Worm (Caenorhabditis elegans) whole organism, L4 larva: ENCODE results near the gene flcn-1.

ENCODE experiments used
- D1046.2 ChIP-seq: fragments of 200-800 bp; sonication (Bioruptor generic); IDR thresholded peaks from 2 replicates; pipeline ENCODE4 v1.3.6; 2022; ENCODE audit warnings: missing genetic modification characterization, missing compliant biosample characterization
- T20F7.1 ChIP-seq: fragments of 200-800 bp; sonication (Bioruptor generic); optimal IDR thresholded peaks from 2 replicates; lab custom pipeline; 2018; ENCODE audit warnings: mild to moderate bottlenecking, missing genetic modification characterization, missing compliant biosample characterization
- T26A8.4 ChIP-seq: fragments of 200-800 bp; sonication (Bioruptor generic); IDR thresholded peaks from 2 replicates; pipeline ENCODE4 v1.3.6; 2022; ENCODE audit warnings: missing genetic modification characterization, missing compliant biosample characterization
- Y75B8A.6 ChIP-seq: fragments of 200-800 bp; sonication (Bioruptor generic); IDR thresholded peaks from 2 replicates; pipeline ENCODE4 v1.3.6; 2022; ENCODE audit warnings: missing genetic modification reagents, missing genetic modification characterization, missing compliant biosample characterization
- ZK546.5 ChIP-seq, 2 experiments: sonication (generic microtip); optimal IDR thresholded peaks; 2 replicates each; lab custom pipeline; 2017; ENCODE audit warnings: missing biosample characterization in 2 of 2, missing genetic modification characterization in 2 of 2
- aha-1 ChIP-seq: fragments of 150-350 bp; peaks from one replicate; lab custom pipeline; 2014; ENCODE audit warnings: missing biosample characterization, missing genetic modification characterization
- ama-1 ChIP-seq: fragments of 150-350 bp; optimal IDR thresholded peaks from 2 replicates; lab custom pipeline; 2014; ENCODE audit warnings: inconsistent platforms, mixed read lengths
- arid-1 ChIP-seq: fragments of 200-800 bp; sonication (Bioruptor generic); conservative IDR thresholded peaks from 2 replicates; pipeline ENCODE4 v1.3.6; 2022; ENCODE audit warnings: missing genetic modification reagents, missing genetic modification characterization, missing compliant biosample characterization
- ceh-20 ChIP-seq: fragments of 200-800 bp; sonication (Bioruptor generic); IDR thresholded peaks from 2 replicates; pipeline ENCODE4 v1.3.6; 2022; ENCODE audit warnings: missing genetic modification reagents, missing genetic modification characterization, missing compliant biosample characterization
- ces-1 ChIP-seq: fragments of 150-350 bp; sonication (generic microtip); optimal IDR thresholded peaks from 4 replicates; lab custom pipeline; 2014; ENCODE audit warnings: missing biosample characterization, missing genetic modification reagents, missing genetic modification characterization
- cey-2 ChIP-seq: sonication (generic microtip); optimal IDR thresholded peaks from 3 replicates; lab custom pipeline; 2017; ENCODE audit warnings: missing genetic modification characterization, mild to moderate bottlenecking, missing compliant biosample characterization, antibody characterized with exemption, borderline replicate concordance; ENCODE audit not compliant: insufficient read depth
- ctbp-1 ChIP-seq: fragments of 200-800 bp; sonication (Bioruptor generic); IDR thresholded peaks from 2 replicates; pipeline ENCODE4 v1.3.6; 2022; ENCODE audit warnings: missing genetic modification reagents, missing genetic modification characterization, missing compliant biosample characterization
- daf-16 ChIP-seq, 3 experiments: sonication (generic microtip); optimal IDR thresholded peaks; 2 replicates each; lab custom pipeline; 2016 to 2017; ENCODE audit warnings: missing genetic modification characterization in 3 of 3, missing genetic modification reagents in 3 of 3, mild to moderate bottlenecking in 2 of 3, missing compliant biosample characterization in 2 of 3, missing biosample characterization in 1 of 3, moderate library complexity in 1 of 3
- daf-19 ChIP-seq: fragments of 200-800 bp; sonication (Bioruptor generic); conservative IDR thresholded peaks from 2 replicates; pipeline ENCODE4 v1.3.6; 2022; ENCODE audit warnings: missing genetic modification characterization, missing compliant biosample characterization
- dmd-8 ChIP-seq: fragments of 200-800 bp; sonication (Bioruptor generic); IDR thresholded peaks from 2 replicates; pipeline ENCODE4 v1.3.6; 2022; ENCODE audit warnings: missing genetic modification characterization, missing compliant biosample characterization
- dmd-9 ChIP-seq: fragments of 200-800 bp; sonication (Bioruptor generic); IDR thresholded peaks from 2 replicates; pipeline ENCODE4 v1.3.6; 2022; ENCODE audit warnings: missing genetic modification reagents, missing genetic modification characterization, missing compliant biosample characterization
- duxl-1 ChIP-seq: sonication (generic microtip); optimal IDR thresholded peaks from 2 replicates; lab custom pipeline; 2016; ENCODE audit warnings: mild to moderate bottlenecking, missing genetic modification characterization, moderate library complexity, missing compliant biosample characterization; ENCODE audit not compliant: poor library complexity
- hif-1 ChIP-seq, 2 experiments: sonication (generic microtip); optimal IDR thresholded peaks; 2 replicates each; lab custom pipeline; 2016 to 2017; ENCODE audit warnings: missing compliant biosample characterization in 2 of 2, missing genetic modification characterization in 2 of 2, missing genetic modification reagents in 2 of 2, missing genotype in 2 of 2, mild to moderate bottlenecking in 1 of 2
- hmg-1.1 ChIP-seq: fragments of 200-800 bp; sonication (Bioruptor generic); IDR thresholded peaks from 2 replicates; pipeline ENCODE4 v1.3.6; 2022; ENCODE audit warnings: missing genetic modification reagents, missing genetic modification characterization, missing compliant biosample characterization
- lin-1 ChIP-seq: fragments of 200-800 bp; sonication (Bioruptor generic); IDR thresholded peaks from 2 replicates; pipeline ENCODE4 v1.3.6; 2022; ENCODE audit warnings: missing genetic modification reagents, missing genetic modification characterization, missing compliant biosample characterization
- lin-15B ChIP-seq: fragments of 150-350 bp; sonication (generic microtip); optimal IDR thresholded peaks from 3 replicates; lab custom pipeline; 2014; ENCODE audit warnings: missing biosample characterization, missing genetic modification characterization
- lin-38 ChIP-seq: fragments of 200-800 bp; sonication (Bioruptor generic); IDR thresholded peaks from 2 replicates; pipeline ENCODE4 v1.3.6; 2022; ENCODE audit warnings: missing genetic modification reagents, missing genetic modification characterization, missing compliant biosample characterization
- lin-39 ChIP-seq: fragments of 150-350 bp; optimal IDR thresholded peaks from 2 replicates; lab custom pipeline; 2014; ENCODE audit warnings: missing biosample characterization, missing genetic modification reagents, missing genetic modification characterization
- madf-5 ChIP-seq, 2 experiments: fragments of 200-800 bp; sonication (Bioruptor generic); IDR thresholded peaks; 2 replicates each; pipeline ENCODE4 v1.3.6; 2022; ENCODE audit warnings: missing compliant biosample characterization in 2 of 2, missing genetic modification characterization in 2 of 2
- mep-1 ChIP-seq: fragments of 150-350 bp; sonication (generic microtip); optimal IDR thresholded peaks from 3 replicates; lab custom pipeline; 2014; ENCODE audit warnings: missing biosample characterization, missing genetic modification characterization
- mes-2 ChIP-seq: sonication (generic microtip); optimal IDR thresholded peaks from 2 replicates; lab custom pipeline; 2016; ENCODE audit warnings: missing genotype, mild to moderate bottlenecking, missing genetic modification characterization, missing compliant biosample characterization; ENCODE audit not compliant: poor library complexity, severe bottlenecking
- mxl-2 ChIP-seq: fragments of 200-800 bp; sonication (Bioruptor generic); conservative IDR thresholded peaks from 2 replicates; pipeline ENCODE4 v1.3.6; 2022; ENCODE audit warnings: missing genetic modification reagents, missing genetic modification characterization, missing compliant biosample characterization
- nhr-10 ChIP-seq: fragments of 150-350 bp; optimal IDR thresholded peaks from 2 replicates; lab custom pipeline; 2014; ENCODE audit warnings: missing biosample characterization, missing genetic modification characterization
- nhr-25 ChIP-seq: sonication (generic microtip); optimal IDR thresholded peaks from 2 replicates; lab custom pipeline; 2017; ENCODE audit warnings: missing genetic modification characterization, mild to moderate bottlenecking, missing compliant biosample characterization, antibody characterized with exemption, moderate library complexity, borderline replicate concordance; ENCODE audit not compliant: insufficient read depth
- nhr-48 ChIP-seq: sonication (generic microtip); optimal IDR thresholded peaks from 2 replicates; lab custom pipeline; 2016; ENCODE audit warnings: mild to moderate bottlenecking, missing genetic modification characterization, missing compliant biosample characterization
- nhr-6 ChIP-seq: fragments of 150-350 bp; optimal IDR thresholded peaks from 2 replicates; lab custom pipeline; 2014; ENCODE audit warnings: missing biosample characterization, missing genetic modification characterization
- nhr-76 ChIP-seq: fragments of 150-350 bp; optimal IDR thresholded peaks from 2 replicates; lab custom pipeline; 2014; ENCODE audit warnings: missing biosample characterization, missing genetic modification characterization
- pha-4 ChIP-seq, 2 experiments: fragments of 150-350 bp in 1 of 2; fragments of 200-800 bp in 1 of 2; sonication (Bioruptor generic) in 1 of 2; IDR thresholded peaks in 1 of 2; optimal IDR thresholded peaks in 1 of 2; 2 replicates each; pipeline versions ENCODE4 v1.3.6 to Lab custom; 2014 to 2022; ENCODE audit warnings: missing genetic modification characterization in 2 of 2, missing genetic modification reagents in 2 of 2, missing biosample characterization in 1 of 2, missing compliant biosample characterization in 1 of 2
- pqm-1 ChIP-seq: sonication (generic microtip); optimal IDR thresholded peaks from 2 replicates; lab custom pipeline; 2017; ENCODE audit warnings: missing biosample characterization, missing genetic modification characterization
- saeg-2 ChIP-seq: fragments of 200-800 bp; sonication (Bioruptor generic); IDR thresholded peaks from 2 replicates; pipeline ENCODE4 v1.3.6; 2022; ENCODE audit warnings: missing genetic modification reagents, missing genetic modification characterization, missing compliant biosample characterization
- snpc-4 ChIP-seq: fragments of 150-350 bp; optimal IDR thresholded peaks from 2 replicates; lab custom pipeline; 2014; ENCODE audit warnings: missing biosample characterization, missing genetic modification characterization
- unc-130 ChIP-seq: sonication (generic microtip); optimal IDR thresholded peaks from 2 replicates; lab custom pipeline; 2016; ENCODE audit warnings: missing genetic modification reagents, missing genetic modification characterization, missing compliant biosample characterization
- unc-62 ChIP-seq, 3 experiments: fragments of 150-350 bp in 1 of 3; sonication (generic microtip); optimal IDR thresholded peaks in 2 of 3; peaks in 1 of 3; 1 replicate in 1 of 3; 2 replicates in 2 of 3; lab custom pipeline; 2014 to 2017; ENCODE audit warnings: missing biosample characterization in 3 of 3, missing genetic modification characterization in 3 of 3, missing genetic modification reagents in 3 of 3, missing genotype in 1 of 3
- zag-1 ChIP-seq: fragments of 150-350 bp; optimal IDR thresholded peaks from 2 replicates; lab custom pipeline; 2014; ENCODE audit warnings: missing biosample characterization, missing genetic modification characterization
- zfp-3 ChIP-seq: fragments of 200-800 bp; sonication (Bioruptor generic); conservative IDR thresholded peaks from 2 replicates; pipeline ENCODE4 v1.3.6; 2022; ENCODE audit warnings: missing genetic modification reagents, missing genetic modification characterization, missing compliant biosample characterization

Gene flcn-1

DNA sequence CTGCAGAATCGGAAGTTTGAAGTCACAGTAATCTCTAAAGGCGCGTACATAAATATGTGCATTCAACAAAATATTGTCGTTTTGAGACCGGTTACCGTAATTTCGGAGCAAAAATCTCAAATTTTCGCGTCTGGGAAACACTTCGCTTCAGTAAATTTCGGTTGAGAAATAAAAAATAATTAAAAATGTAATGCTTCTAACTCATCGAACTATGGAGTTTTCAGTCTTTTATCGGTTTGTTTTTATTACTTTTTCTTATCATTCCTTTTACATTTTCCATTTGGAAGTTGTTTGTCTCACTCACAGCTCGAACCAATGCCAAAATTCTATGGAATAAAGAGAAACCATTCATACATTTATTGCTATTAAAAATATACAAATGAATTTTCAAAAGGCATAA is 40.4 kb upstream of the flcn-1 start (continued):
- TF ChIP-seq ama-1 (peak; percentile 12), mes-2 (tag; lab: Kevin White, UChicago) (peak; percentile 42), lin-39 (tag; lab: Kevin White, UChicago) (no peak), ceh-20 (GFP tag; lab: Robert Waterston, UW) (0 out of 2 replicates have a peak, but pooled peaks have one; percentile 28), zfp-3 (peak; percentile 93), unc-62 (GFP tag; optimal IDR thresholded peaks at IDR 0.05 in 1 of 2; lab: Kevin White, UChicago) (no peak), unc-62 (tag; optimal IDR thresholded peaks at IDR 0.05; lab: Kevin White, UChicago) (no peak)

DNA sequence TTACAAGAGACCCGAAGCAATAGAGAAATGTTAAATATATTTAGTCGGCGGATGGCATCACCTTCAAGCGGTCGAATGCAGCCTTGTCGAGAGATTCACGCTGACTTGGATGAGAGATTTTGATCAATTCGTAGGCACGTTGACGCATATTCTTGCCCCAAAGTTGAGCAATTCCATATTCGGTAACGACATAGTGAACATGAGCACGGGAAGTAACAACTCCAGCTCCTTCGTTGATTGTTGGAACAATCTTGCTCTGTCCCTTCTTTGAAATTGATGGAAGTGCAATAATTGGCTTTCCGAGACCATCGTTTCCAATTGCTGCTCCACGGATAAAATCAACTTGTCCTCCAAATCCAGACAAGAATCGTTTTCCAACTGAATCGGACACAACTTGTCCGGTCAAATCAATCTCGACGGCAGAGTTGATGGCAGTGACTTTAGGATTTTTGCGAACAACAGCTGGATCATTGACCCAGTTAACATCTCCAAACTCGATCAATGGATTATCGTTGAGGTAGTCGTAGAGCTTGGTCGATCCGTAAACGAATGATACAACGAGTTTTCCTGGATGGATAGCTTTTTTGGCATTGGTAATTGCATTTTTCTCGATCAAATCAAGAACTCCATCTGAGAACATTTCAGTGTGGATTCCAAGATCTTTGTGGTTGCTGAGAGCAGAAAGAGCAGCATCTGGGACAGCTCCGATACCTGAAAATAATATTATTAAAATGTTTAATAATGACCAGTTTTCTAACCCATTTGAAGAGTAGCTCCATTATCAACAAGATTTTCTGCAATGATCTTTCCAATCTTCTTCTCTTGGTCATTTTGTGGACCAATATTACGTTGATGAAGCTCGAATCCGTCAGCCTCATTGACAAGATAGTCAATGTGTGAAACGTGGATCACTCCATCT is 39.6 kb upstream of the flcn-1 start:
- no peak for TF ChIP-seq ZK546.5 (tag; optimal IDR thresholded peaks at IDR 0.05; lab: Kevin White, UChicago)
- TF ChIP-seq ama-1 = peak; percentile 76
- TF ChIP-seq hmg-1.1 = 0 out of 2 replicates have a peak, but pooled peaks have one; percentile 12
- no peak for TF ChIP-seq T26A8.4 (GFP tag; lab: Robert Waterston, UW)
- peak; percentile 46 for TF ChIP-seq mes-2 (tag; lab: Kevin White, UChicago)
- no peak for TF ChIP-seq mxl-2 (GFP tag; lab: Robert Waterston, UW)
- no peak for TF ChIP-seq daf-16 (GFP tag; optimal IDR thresholded peaks at IDR 0.05; lab: Kevin White, UChicago)
- TF ChIP-seq daf-16 (tag; optimal IDR thresholded peaks at IDR 0.05; lab: Kevin White, UChicago) = peak; percentile 21
- 0 out of 2 replicates have a peak, but pooled peaks have one; percentile 6 for TF ChIP-seq lin-38
- TF ChIP-seq zag-1 (tag; lab: Kevin White, UChicago) = no peak
- TF ChIP-seq unc-62 (GFP tag; optimal IDR thresholded peaks at IDR 0.05 in 1 of 2; lab: Kevin White, UChicago) = peak in 1 of 2 experiments; percentile 35
- no peak for TF ChIP-seq unc-62 (tag; optimal IDR thresholded peaks at IDR 0.05; lab: Kevin White, UChicago)
- peak; percentile 68; the same call in 1 of the 2 replicates for TF ChIP-seq Y75B8A.6 (GFP tag; lab: Robert Waterston, UW)
- TF ChIP-seq D1046.2 (GFP tag; lab: Robert Waterston, UW) = peak; percentile 71; the same call in 1 of the 2 replicates
- no peak for TF ChIP-seq nhr-6
- TF ChIP-seq saeg-2 (GFP tag; lab: Robert Waterston, UW) = 0 out of 2 replicates have a peak, but pooled peaks have one; percentile 44

DNA sequence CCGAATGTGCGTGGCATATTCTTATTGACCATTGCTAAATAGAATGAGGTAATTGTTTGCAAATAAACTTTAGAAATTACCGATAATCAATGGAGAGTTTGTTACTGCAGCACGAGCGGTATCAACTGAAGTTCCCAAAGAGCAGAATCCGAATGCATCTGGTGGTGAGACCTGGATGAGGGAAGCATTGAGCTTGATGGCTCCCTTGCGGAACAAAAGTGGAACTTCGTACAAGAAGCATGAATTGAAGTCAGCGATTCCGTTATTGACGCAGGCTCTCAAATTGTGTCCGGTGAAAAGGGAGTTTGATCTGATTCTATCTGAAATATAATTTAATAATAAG is 39.0 kb upstream of the flcn-1 start:
- TF ChIP-seq aha-1 (peak; percentile 76), zfp-3 (peak; percentile 62; the same call in 1 of the 2 replicates), ctbp-1 (GFP tag; lab: Robert Waterston, UW) (peak; percentile 19; the same call in 1 of the 2 replicates), pqm-1 (no peak), dmd-9 (GFP tag; lab: Robert Waterston, UW) (peak; percentile 50; the same call in 1 of the 2 replicates), dmd-8 (0 out of 2 replicates have a peak, but pooled peaks have one; percentile 9), arid-1 (no peak)

DNA sequence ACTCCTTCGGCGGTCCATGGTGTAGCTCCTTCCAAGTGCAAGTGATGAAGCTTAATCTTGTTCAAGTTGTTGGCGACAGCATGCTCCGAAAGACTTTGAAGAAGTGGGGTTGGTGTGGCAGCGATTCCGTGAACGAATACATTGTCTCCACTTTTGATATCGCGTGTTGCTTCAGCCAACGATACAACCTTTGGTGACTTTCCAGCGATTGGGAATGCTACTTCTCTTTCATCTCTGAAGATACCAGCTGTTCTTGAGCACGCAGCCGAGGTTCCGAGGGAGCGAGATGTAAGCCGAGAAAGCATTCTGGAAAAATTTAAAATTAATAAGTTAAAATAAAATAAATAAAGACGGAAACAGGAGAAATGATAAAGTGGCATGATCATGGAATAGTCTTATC is 38.5 kb upstream of the flcn-1 start, which contains the start of gene acer-1:
Gene acer-1 (minus strand): TSS at position 306 of the 400 bp plus-strand sequence.
- no peak for TF ChIP-seq unc-130 (GFP tag; lab: Kevin White, UChicago)
- 0 out of 2 replicates have a peak, but pooled peaks have one; percentile 8 for TF ChIP-seq saeg-2 (GFP tag; lab: Robert Waterston, UW)
- no peak for TF ChIP-seq hif-1 (tag; optimal IDR thresholded peaks at IDR 0.05; lab: Kevin White, UChicago)
- no peak for TF ChIP-seq ces-1 (GFP tag; lab: Kevin White, UChicago)
- no peak for TF ChIP-seq madf-5 (GFP tag; IDR thresholded peaks at IDR 0.05; lab: Robert Waterston, UW)
- no peak for TF ChIP-seq D1046.2 (GFP tag; lab: Robert Waterston, UW)
- no peak for TF ChIP-seq snpc-4
- no peak for TF ChIP-seq nhr-10 (tag; lab: Kevin White, UChicago)
- TF ChIP-seq cey-2 (tag; lab: Kevin White, UChicago) = no peak
- no peak for TF ChIP-seq duxl-1 (tag; lab: Kevin White, UChicago)
- TF ChIP-seq ZK546.5 (tag; optimal IDR thresholded peaks at IDR 0.05; lab: Kevin White, UChicago) = no peak
- TF ChIP-seq daf-19 (GFP tag; lab: Robert Waterston, UW) = no peak
- TF ChIP-seq mep-1 (tag; lab: Kevin White, UChicago) = no peak
- TF ChIP-seq nhr-25 (tag; lab: Kevin White, UChicago) = no peak
- TF ChIP-seq lin-15B (tag; lab: Kevin White, UChicago) = no peak
- no peak for TF ChIP-seq lin-1 (GFP tag; lab: Robert Waterston, UW)
- no peak for TF ChIP-seq T20F7.1
- TF ChIP-seq dmd-9 (GFP tag; lab: Robert Waterston, UW) = no peak
- no peak for TF ChIP-seq pha-4 (GFP tag; IDR thresholded peaks at IDR 0.05; lab: Robert Waterston, UW)
- no peak for TF ChIP-seq pha-4 (tag; optimal IDR thresholded peaks at IDR 0.05; lab: Kevin White, UChicago)
- TF ChIP-seq nhr-48 (tag; lab: Kevin White, UChicago) = no peak
- TF ChIP-seq nhr-76 (tag; lab: Kevin White, UChicago) = no peak
- peak; percentile 81 for TF ChIP-seq ama-1
